Worm (Caenorhabditis elegans): ENCODE results near the gene srw-89.

The srw-89 gene

ce11 chrV:3981680-3982079 is 35.2 kb upstream of the srw-89 start, which contains the start of gene nlp-30:
TSS of gene nlp-30 (plus strand) at chrV:3981980.
- TF ChIP-seq ceh-8 (GFP tag; optimal IDR thresholded peaks at IDR 0.05): no peak
- TF ChIP-seq blmp-1 (tag; optimal IDR thresholded peaks at IDR 0.05): no peak
- TF ChIP-seq pax-3 (tag; optimal IDR thresholded peaks at IDR 0.05): no peak
- TF ChIP-seq egl-27 (tag; optimal IDR thresholded peaks at IDR 0.05): no peak
- TF ChIP-seq irx-1 (tag; optimal IDR thresholded peaks at IDR 0.05): no peak
- no peak for TF ChIP-seq ama-1 (optimal IDR thresholded peaks at IDR 0.05)
- TF ChIP-seq jun-1 (tag; optimal IDR thresholded peaks at IDR 0.05): no peak
- no peak for TF ChIP-seq nhr-90 (tag; optimal IDR thresholded peaks at IDR 0.05; ENCODE audit: poor library complexity)
- no peak for TF ChIP-seq lir-3 (tag; optimal IDR thresholded peaks at IDR 0.05; ENCODE audit: poor library complexity)
- no peak for TF ChIP-seq pqm-1 (tag; optimal IDR thresholded peaks at IDR 0.05)
- no peak for TF ChIP-seq Y116A8C.19 (tag; optimal IDR thresholded peaks at IDR 0.05; ENCODE audit: borderline replicate concordance)
- no peak for TF ChIP-seq lin-13 (GFP tag; optimal IDR thresholded peaks at IDR 0.05)
- TF ChIP-seq hlh-17 (GFP tag; optimal IDR thresholded peaks at IDR 0.05; ENCODE audit: borderline replicate concordance): no peak
- no peak for TF ChIP-seq nhr-84 (tag; optimal IDR thresholded peaks at IDR 0.05)
- TF ChIP-seq dsc-1 (tag; optimal IDR thresholded peaks at IDR 0.05): no peak
- TF ChIP-seq C34B4.2 (tag; optimal IDR thresholded peaks at IDR 0.05): no peak
- no peak for TF ChIP-seq fkh-10 (GFP tag; optimal IDR thresholded peaks at IDR 0.05)
- no peak for TF ChIP-seq tbx-2 (tag; optimal IDR thresholded peaks at IDR 0.05)
- no peak for TF ChIP-seq ets-5 (GFP tag; IDR thresholded peaks at IDR 0.05)
- TF ChIP-seq nhr-71 (tag; optimal IDR thresholded peaks at IDR 0.05): no peak

ce11 chrV:3984178-3984577 is 32.7 kb upstream of the srw-89 start, which contains the start of gene nlp-29:
TSS of gene nlp-29 (plus strand) at chrV:3984425.
- TF ChIP-seq blmp-1 (tag; optimal IDR thresholded peaks at IDR 0.05) (peak; percentile 87), dsc-1 (tag; optimal IDR thresholded peaks at IDR 0.05) (no peak), nhr-20 (tag; optimal IDR thresholded peaks at IDR 0.05) (peak; percentile 71), snu-23 (GFP tag; optimal IDR thresholded peaks at IDR 0.05) (peak; percentile 50), lin-35 (GFP tag; optimal IDR thresholded peaks at IDR 0.05) (peak in 1 of 2 experiments; percentile 15), nhr-71 (tag; optimal IDR thresholded peaks at IDR 0.05) (peak; percentile 58), fkh-10 (GFP tag; optimal IDR thresholded peaks at IDR 0.05) (no peak), sptf-1 (tag; optimal IDR thresholded peaks at IDR 0.05) (no peak), nhr-85 (tag) (peak; percentile 86), mdl-1 (tag; optimal IDR thresholded peaks at IDR 0.05) (peak in 1 of 2 experiments; percentile 9), lin-14 (GFP tag; optimal IDR thresholded peaks at IDR 0.05) (peak; percentile 46), mab-9 (GFP tag; IDR thresholded peaks at IDR 0.05) (no peak), elt-3 (tag; optimal IDR thresholded peaks at IDR 0.05) (peak in 1 of 6 experiments; percentile 56), grh-1 (GFP tag; IDR thresholded peaks at IDR 0.05) (0 out of 2 replicates have a peak, but pooled peaks have one; percentile 24)

- TF ChIP-seq nhr-20 (tag; optimal IDR thresholded peaks at IDR 0.05): peak; percentile 42
- TF ChIP-seq lin-14 (GFP tag; optimal IDR thresholded peaks at IDR 0.05): peak; percentile 42
- peak; percentile 88 for TF ChIP-seq nhr-85 (tag)
- peak in 1 of 6 experiments; percentile 19 for TF ChIP-seq elt-3 (tag; optimal IDR thresholded peaks at IDR 0.05)
- peak; percentile 20 for TF ChIP-seq nhr-71 (tag; optimal IDR thresholded peaks at IDR 0.05)
- TF ChIP-seq pqm-1 (tag; optimal IDR thresholded peaks at IDR 0.05): no peak
- TF ChIP-seq blmp-1 (tag; optimal IDR thresholded peaks at IDR 0.05): peak; percentile 77
- no peak for TF ChIP-seq ets-5 (GFP tag; IDR thresholded peaks at IDR 0.05)
- no peak for TF ChIP-seq efl-1 (optimal IDR thresholded peaks at IDR 0.05)
- peak in 1 of 2 experiments; percentile 23 for TF ChIP-seq efl-1 (GFP tag; optimal IDR thresholded peaks at IDR 0.05 in 1 of 2)
- TF ChIP-seq zag-1 (tag; optimal IDR thresholded peaks at IDR 0.05): no peak
These were observed 31.8 kb upstream of the srw-89 start for ce11 chrV:3985104-3985503.

- no peak for TF ChIP-seq efl-1 (optimal IDR thresholded peaks at IDR 0.05)
- TF ChIP-seq efl-1 (GFP tag; optimal IDR thresholded peaks at IDR 0.05 in 1 of 2): peak in 1 of 2 experiments; percentile 55
- no peak for TF ChIP-seq skn-1 (tag; optimal IDR thresholded peaks at IDR 0.05)
- no peak for TF ChIP-seq alr-1 (tag; optimal IDR thresholded peaks at IDR 0.05; ENCODE audit: borderline replicate concordance)
- TF ChIP-seq lin-35 (GFP tag; optimal IDR thresholded peaks at IDR 0.05): peak in 1 of 2 experiments; percentile 0
- TF ChIP-seq sox-4 (tag; optimal IDR thresholded peaks at IDR 0.05): no peak
- TF ChIP-seq lin-13 (GFP tag; optimal IDR thresholded peaks at IDR 0.05): no peak
- TF ChIP-seq unc-62 (GFP tag; optimal IDR thresholded peaks at IDR 0.05): no peak
- TF ChIP-seq ets-5 (GFP tag; IDR thresholded peaks at IDR 0.05): no peak
- peak; percentile 77 for TF ChIP-seq nhr-85 (tag)
- TF ChIP-seq elt-3 (tag; optimal IDR thresholded peaks at IDR 0.05): peak in 1 of 6 experiments; percentile 53
- TF ChIP-seq nhr-12 (tag; optimal IDR thresholded peaks at IDR 0.05): no peak
- TF ChIP-seq pqm-1 (tag; optimal IDR thresholded peaks at IDR 0.05): no peak
- TF ChIP-seq tbx-2 (tag; optimal IDR thresholded peaks at IDR 0.05): peak; percentile 17
- TF ChIP-seq snu-23 (GFP tag; optimal IDR thresholded peaks at IDR 0.05): peak; percentile 19
- TF ChIP-seq fkh-10 (GFP tag; optimal IDR thresholded peaks at IDR 0.05): no peak
- no peak for TF ChIP-seq rnt-1 (tag; optimal IDR thresholded peaks at IDR 0.05)
- peak; percentile 41 for TF ChIP-seq lin-14 (GFP tag; optimal IDR thresholded peaks at IDR 0.05)
- TF ChIP-seq nhr-71 (tag; optimal IDR thresholded peaks at IDR 0.05): peak; percentile 31
- TF ChIP-seq nhr-20 (tag; optimal IDR thresholded peaks at IDR 0.05): peak; percentile 54
- TF ChIP-seq sptf-1 (tag; optimal IDR thresholded peaks at IDR 0.05): no peak
- TF ChIP-seq nhr-19 (GFP tag; conservative IDR thresholded peaks at IDR 0.05): 0 out of 2 replicates have a peak, but pooled peaks have one; percentile 4
- TF ChIP-seq ceh-88 (GFP tag; IDR thresholded peaks at IDR 0.05): no peak
- no peak for TF ChIP-seq F16B12.6 (tag; optimal IDR thresholded peaks at IDR 0.05)
These were observed 29.3 kb upstream of the srw-89 start, which contains the start of gene nlp-28 for ce11 chrV:3987616-3988015. TSS of gene nlp-28 (plus strand) at chrV:3987900.

All from whole organism, L1 larva.